Fruit fly (Drosophila melanogaster): ENCODE results near the gene Josd.

Gene Josd

dm6 chrX:6252897-6253540 is 8.0 kb upstream of the Josd start (continued):
- no peak for TF ChIP-seq CG31388 (GFP tag; optimal IDR thresholded peaks at IDR 0.05)
- no peak for TF ChIP-seq crol (GFP tag; IDR thresholded peaks at IDR 0.05)
- TF ChIP-seq grn (GFP tag; optimal IDR thresholded peaks at IDR 0.05), result peak; percentile 39
- no peak for TF ChIP-seq CG6272 (GFP tag; IDR thresholded peaks at IDR 0.05)
- TF ChIP-seq exex (tag; optimal IDR thresholded peaks at IDR 0.05), result peak; percentile 87
- peak; percentile 70 for TF ChIP-seq mirr (GFP tag; optimal IDR thresholded peaks at IDR 0.05)

dm6 chrX:6253701-6254100 is 7.3 kb upstream of the Josd start:
- TF ChIP-seq CG12071 (GFP tag; optimal IDR thresholded peaks at IDR 0.05) (peak; percentile 16), CG11696 (GFP tag; IDR thresholded peaks at IDR 0.05) (0 out of 2 replicates have a peak, but pooled peaks have one; percentile 49), usp (GFP tag; optimal IDR thresholded peaks at IDR 0.05) (no peak), CG1024 (GFP tag; IDR thresholded peaks at IDR 0.05) (0 out of 2 replicates have a peak, but pooled peaks have one; percentile 11), MESR4 (GFP tag; optimal IDR thresholded peaks at IDR 0.05) (no peak), Hr78 (GFP tag; optimal IDR thresholded peaks at IDR 0.05) (no peak), ATbp (GFP tag; optimal IDR thresholded peaks at IDR 0.05) (peak; percentile 54), CG7987 (GFP tag; optimal IDR thresholded peaks at IDR 0.05) (peak; percentile 11), ci (GFP tag; IDR thresholded peaks at IDR 0.05) (0 out of 3 replicates have a peak, but pooled peaks have one; percentile 27), CG3407 (GFP tag; optimal IDR thresholded peaks at IDR 0.05) (peak; percentile 6), Sry-δ (GFP tag; optimal IDR thresholded peaks at IDR 0.05) (no peak), salm (tag; optimal IDR thresholded peaks at IDR 0.05) (peak; percentile 27), BtbVII (GFP tag; optimal IDR thresholded peaks at IDR 0.05) (no peak), Mrtf (GFP tag; IDR thresholded peaks at IDR 0.05) (no peak), Xrp1 (GFP tag; IDR thresholded peaks at IDR 0.05) (no peak), CG6272 (GFP tag; IDR thresholded peaks at IDR 0.05) (no peak), aop (GFP tag; IDR thresholded peaks at IDR 0.05) (no peak), nau (GFP tag; optimal IDR thresholded peaks at IDR 0.05) (no peak), CG2678 (tag; optimal IDR thresholded peaks at IDR 0.05) (peak; percentile 20), ab (GFP tag; optimal IDR thresholded peaks at IDR 0.05) (no peak), az2 (GFP tag; optimal IDR thresholded peaks at IDR 0.05) (no peak), E2f2 (GFP tag; IDR thresholded peaks at IDR 0.05) (no peak), CG3281 (GFP tag; optimal IDR thresholded peaks at IDR 0.05) (peak; percentile 5), cg (GFP tag; optimal IDR thresholded peaks at IDR 0.05) (peak; percentile 40), onecut (GFP tag; IDR thresholded peaks at IDR 0.05) (peak; percentile 29), lab (GFP tag; optimal IDR thresholded peaks at IDR 0.05) (peak; percentile 7), CG10979 (tag; optimal IDR thresholded peaks at IDR 0.05) (peak; percentile 79), Fer1 (GFP tag; optimal IDR thresholded peaks at IDR 0.05) (peak; percentile 0), CG14965 (GFP tag; optimal IDR thresholded peaks at IDR 0.05; ENCODE audit: borderline replicate concordance) (peak; percentile 91), ato (GFP tag; IDR thresholded peaks at IDR 0.05; ENCODE audit: partially characterized antibody) (no peak), kay (GFP tag; optimal IDR thresholded peaks at IDR 0.05) (no peak), CrebB (tag; optimal IDR thresholded peaks at IDR 0.05) (peak; percentile 8), Hmr (GFP tag; optimal IDR thresholded peaks at IDR 0.05) (peak; percentile 20), Eip74EF (GFP tag; optimal IDR thresholded peaks at IDR 0.05) (no peak), pb (GFP tag; optimal IDR thresholded peaks at IDR 0.05) (no peak), CG6813 (GFP tag; optimal IDR thresholded peaks at IDR 0.05) (peak; percentile 8), CG2875 (GFP tag; optimal IDR thresholded peaks at IDR 0.05) (peak; percentile 6), Med (GFP tag) (peak; percentile 81), sens (GFP tag) (peak; percentile 83), Taf1 (GFP tag; IDR thresholded peaks at IDR 0.05) (no peak), CG10543 (GFP tag; optimal IDR thresholded peaks at IDR 0.05) (peak; percentile 16), Rx (GFP tag; IDR thresholded peaks at IDR 0.05) (no peak), fd3F (GFP tag; optimal IDR thresholded peaks at IDR 0.05) (peak; percentile 16)
